Worm (Caenorhabditis elegans) whole organism, L4/young adult: ENCODE data around the gene C27C12.4.

Experiments
- W03F9.2 ChIP-seq: fragments of 150-350 bp; optimal IDR thresholded peaks from 2 replicates; lab custom pipeline; 2014; ENCODE audit warnings: missing biosample characterization, missing genetic modification characterization
- dao-5 ChIP-seq: sonication (generic microtip); optimal IDR thresholded peaks from 2 replicates; lab custom pipeline; 2016; ENCODE audit warnings: missing genotype, missing genetic modification characterization, moderate library complexity, missing compliant biosample characterization
- him-1 ChIP-seq: sonication (generic microtip); optimal IDR thresholded peaks from 2 replicates; lab custom pipeline; 2016; ENCODE audit warnings: missing genotype, missing genetic modification reagents, missing genetic modification characterization, missing compliant biosample characterization

- TF ChIP-seq him-1 (tag; lab: Kevin White, UChicago) (no peak), dao-5 (tag; lab: Kevin White, UChicago) (no peak), W03F9.2 (tag; lab: Kevin White, UChicago) (no peak)
Measured at ce11 chrX:14897192-14897591, 43.3 kb downstream of the C27C12.4 start.
